Fruit fly (Drosophila melanogaster): ENCODE measurements around the gene CG10948.

dm6 chr3L:12884680-12885079 lies 34.8 kb upstream of the CG10948 start, which contains the start of gene CG14120:
- TF ChIP-seq CG8478 (optimal IDR thresholded peaks at IDR 0.05) (no peak), CTCF (optimal IDR thresholded peaks at IDR 0.05) (no peak)

All from S2 (cell line).